Fruit fly (Drosophila melanogaster): Measurements from ENCODE around the gene Srp54.
A peak's percentile ranks its signal among the peaks of the same experiment; 100 is the strongest.

DNA sequence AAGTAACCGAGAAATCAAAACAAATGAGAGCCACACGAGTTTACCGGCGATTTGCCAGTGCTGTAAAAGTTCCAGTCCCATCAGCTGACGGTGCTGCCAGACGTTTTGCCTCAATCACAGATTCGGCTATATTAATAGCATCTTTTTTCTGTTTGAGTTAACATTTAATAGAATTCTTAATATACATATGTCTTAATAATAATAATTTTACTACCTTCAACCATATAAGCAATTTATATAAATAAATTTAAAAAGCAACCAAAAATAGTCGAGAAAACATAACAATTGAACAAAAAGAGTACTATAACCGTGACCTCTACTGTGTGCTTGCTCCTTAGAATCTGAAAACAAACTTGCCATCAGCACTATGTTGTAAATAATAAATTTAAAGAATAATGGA lies 41.4 kb downstream of the Srp54 start, which contains the start of the genes CG13126 and CG4709:
- peak; percentile 90 for TF ChIP-seq esn (GFP tag; optimal IDR thresholded peaks at IDR 0.05)
- TF ChIP-seq pdm3 (GFP tag; optimal IDR thresholded peaks at IDR 0.05): peak; percentile 83
- peak; percentile 74 for TF ChIP-seq lz (GFP tag; optimal IDR thresholded peaks at IDR 0.05)
- peak; percentile 61 to 75 for TF ChIP-seq salr (GFP tag; optimal IDR thresholded peaks at IDR 0.05)
- TF ChIP-seq CG15336 (GFP tag; IDR thresholded peaks at IDR 0.05): peak; percentile 94
- peak; percentile 85 for TF ChIP-seq Sox102F (GFP tag; optimal IDR thresholded peaks at IDR 0.05)
- TF ChIP-seq CG8119 (GFP tag; IDR thresholded peaks at IDR 0.05): peak; percentile 94
- peak; percentile 89 for TF ChIP-seq OdsH (GFP tag; optimal IDR thresholded peaks at IDR 0.05)
- peak; percentile 83 for TF ChIP-seq Met (GFP tag; optimal IDR thresholded peaks at IDR 0.05)
- peak; percentile 86 for TF ChIP-seq CG8319 (GFP tag; optimal IDR thresholded peaks at IDR 0.05)
- TF ChIP-seq Ets96B (tag; optimal IDR thresholded peaks at IDR 0.05): peak; percentile 95
- peak; percentile 92 for TF ChIP-seq net (GFP tag; optimal IDR thresholded peaks at IDR 0.05)
- peak; percentile 82 for TF ChIP-seq CG11294 (GFP tag; IDR thresholded peaks at IDR 0.05)
- peak; percentile 85 for TF ChIP-seq spab (GFP tag; optimal IDR thresholded peaks at IDR 0.05)

Data from whole organism, prepupa.